Worm (Caenorhabditis elegans) whole organism, dauer: Measurements from ENCODE around the gene F26A1.9.

Experiments
- unc-62 ChIP-seq: sonication (generic microtip); optimal IDR thresholded peaks from 2 replicates; lab custom pipeline; 2017; ENCODE audit warnings: missing biosample characterization, missing genetic modification reagents, missing genetic modification characterization

The F26A1.9 gene

DNA sequence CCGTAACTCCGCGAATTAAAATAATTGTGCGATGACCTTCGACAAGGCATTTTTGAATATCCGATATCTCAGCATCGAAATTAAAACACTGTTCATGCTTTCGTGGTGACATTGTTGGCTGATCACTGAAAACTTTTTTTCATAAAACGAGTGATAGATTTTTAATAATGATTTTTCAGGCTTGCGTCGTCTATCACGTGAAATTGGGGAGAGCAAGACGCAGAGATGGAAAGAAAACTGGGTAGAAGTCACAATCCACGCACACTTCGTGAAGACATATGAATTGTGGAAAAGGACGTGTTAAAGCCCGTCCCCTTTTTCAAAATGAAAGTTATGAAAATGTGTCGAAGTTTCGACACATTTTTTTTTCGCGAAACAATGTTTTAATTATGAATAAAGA lies 20.4 kb upstream of the F26A1.9 start, which contains the start of gene nonu-1:
TSS of gene nonu-1 (minus strand) at position 169 of the 400 bp plus-strand sequence.
- no peak for TF ChIP-seq unc-62 (GFP tag; lab: Kevin White, UChicago)

DNA sequence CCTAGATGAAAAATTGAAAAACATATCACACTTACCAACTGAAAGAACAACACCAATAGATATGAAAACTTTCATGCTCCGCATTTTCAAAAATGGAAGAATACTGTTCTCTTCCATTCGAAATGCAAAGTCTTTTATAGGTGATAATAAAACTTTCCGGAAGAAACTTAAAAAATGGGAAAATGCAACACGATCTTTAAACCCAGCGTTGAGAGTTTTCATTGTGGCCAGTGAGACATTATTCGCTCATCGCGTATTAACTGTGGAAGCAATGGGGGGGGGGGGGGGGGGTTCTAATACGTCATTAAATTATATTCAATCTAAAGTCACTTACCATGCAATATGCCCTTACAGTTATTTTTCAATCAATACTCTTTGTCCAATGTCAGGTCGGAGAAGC lies 15.0 kb upstream of the F26A1.9 start, which contains the start of the genes clec-157 and fkh-5:
TSS of gene clec-157 (minus strand) at position 101 of the 400 bp plus-strand sequence.
TSS of gene fkh-5 (plus strand) at position 336 of the 400 bp plus-strand sequence.
- no peak for TF ChIP-seq unc-62 (GFP tag; lab: Kevin White, UChicago)

DNA sequence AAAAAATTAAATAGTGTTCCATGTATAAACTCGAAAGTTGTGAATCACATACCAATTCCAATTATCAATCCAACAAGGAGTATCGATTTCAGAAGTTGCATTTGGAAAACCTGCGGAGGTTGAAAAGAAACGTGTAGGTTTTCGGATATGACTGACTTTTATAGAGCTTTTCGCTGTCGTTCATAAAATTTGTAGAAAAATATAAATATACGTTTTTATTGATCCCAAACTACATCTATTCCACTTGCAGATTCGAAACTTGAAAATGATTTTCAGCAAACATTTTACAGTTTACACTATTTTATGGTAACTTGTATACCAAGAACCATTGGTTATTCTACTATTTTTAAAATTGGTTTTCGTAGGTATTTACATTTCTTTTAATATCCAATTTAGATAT lies 12.8 kb upstream of the F26A1.9 start, which contains the start of gene clec-156:
TSS of gene clec-156 (minus strand) at position 101 of the 400 bp plus-strand sequence.
- no peak for TF ChIP-seq unc-62 (GFP tag; lab: Kevin White, UChicago)

DNA sequence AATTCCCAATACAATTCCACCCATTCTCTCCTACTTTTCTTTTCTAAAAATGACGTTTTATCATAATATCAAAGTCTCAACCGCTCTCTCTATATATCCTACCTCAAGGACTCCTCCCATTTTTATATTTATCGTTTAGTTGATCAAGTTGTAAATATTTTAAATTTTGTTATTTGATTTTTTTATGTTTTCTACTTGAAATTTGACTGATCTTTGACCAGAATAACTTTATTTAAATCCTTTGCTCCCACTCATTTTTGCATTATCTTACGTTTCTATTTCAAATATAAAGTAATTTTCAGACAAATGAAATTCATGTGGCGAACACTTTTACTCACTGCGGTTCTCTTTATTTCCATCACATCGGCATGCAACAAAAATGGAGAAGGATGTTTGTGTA lies 8.1 kb upstream of the F26A1.9 start, which contains the start of the genes acbp-7 and F26A1.19:
TSS of gene acbp-7 (plus strand) at position 301 of the 400 bp plus-strand sequence.
TSS of gene F26A1.19 (plus strand) at position 303 of the 400 bp plus-strand sequence.
- no peak for TF ChIP-seq unc-62 (GFP tag; lab: Kevin White, UChicago)

DNA sequence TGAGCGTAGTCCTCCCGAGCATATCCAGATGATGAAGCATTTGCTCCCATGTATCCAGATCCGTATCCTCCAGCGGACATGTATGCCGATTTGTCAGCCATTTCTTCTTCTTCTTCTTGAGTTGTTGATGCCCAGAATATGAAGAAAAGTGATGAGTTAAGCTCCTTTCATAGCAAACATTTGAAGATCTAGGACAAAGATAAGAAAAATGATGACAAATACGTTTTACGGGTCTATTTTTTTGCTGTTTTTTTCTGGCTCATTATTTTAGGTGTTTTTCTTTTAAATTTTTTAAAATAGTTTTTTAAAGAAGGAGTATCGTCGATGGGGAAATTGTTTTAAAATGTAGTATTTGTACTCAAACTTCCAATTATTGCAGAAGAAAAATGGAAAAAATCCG lies 867 bp upstream of the F26A1.9 start, which contains the start of gene nspd-9:
TSS of gene nspd-9 (minus strand) at position 101 of the 400 bp plus-strand sequence.
- no peak for TF ChIP-seq unc-62 (GFP tag; lab: Kevin White, UChicago)

DNA sequence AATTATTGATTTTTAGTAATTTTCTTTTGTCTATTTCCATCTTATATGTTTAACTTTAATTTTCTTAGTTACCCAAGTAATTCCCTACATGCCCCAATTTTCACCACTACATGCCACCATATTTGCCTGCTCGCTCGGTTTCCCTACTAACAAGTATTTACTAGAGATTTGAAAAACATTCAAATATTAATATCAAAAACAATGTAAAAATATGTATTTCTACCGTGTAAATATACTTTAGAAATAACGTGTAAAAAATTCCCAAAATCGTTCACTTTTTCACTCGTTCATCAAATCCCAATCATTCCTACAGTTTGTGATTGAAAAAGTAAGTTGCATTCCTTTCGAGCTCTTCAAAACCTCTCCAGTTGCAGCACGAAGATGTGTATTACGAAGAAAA lies 2.7 kb downstream of the F26A1.9 start, which contains the start of gene F26A1.3:
TSS of gene F26A1.3 (plus strand) at position 301 of the 400 bp plus-strand sequence.
- no peak for TF ChIP-seq unc-62 (GFP tag; lab: Kevin White, UChicago)

DNA sequence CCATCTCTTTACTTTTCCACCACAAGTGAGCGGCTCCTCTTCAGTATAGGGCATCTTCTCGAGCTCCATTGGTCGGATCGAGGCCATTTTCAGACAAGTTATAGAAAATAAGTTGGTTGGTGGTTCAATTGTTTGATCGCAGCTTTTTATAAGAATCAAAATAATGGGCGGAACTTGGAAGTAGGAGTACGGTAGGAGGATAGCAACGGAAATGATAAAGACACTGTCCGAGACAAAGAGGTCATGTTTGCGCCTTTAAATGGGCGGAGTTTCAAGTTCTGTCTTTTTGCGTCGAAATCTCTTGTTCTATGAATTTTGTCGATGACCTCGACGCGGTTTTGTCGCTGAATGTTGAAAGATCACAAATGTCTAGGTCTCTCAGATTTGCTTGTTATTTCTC lies 7.2 kb downstream of the F26A1.9 start, which contains the start of gene F26A1.8:
TSS of gene F26A1.8 (minus strand) at position 101 of the 400 bp plus-strand sequence.
- no peak for TF ChIP-seq unc-62 (GFP tag; lab: Kevin White, UChicago)

DNA sequence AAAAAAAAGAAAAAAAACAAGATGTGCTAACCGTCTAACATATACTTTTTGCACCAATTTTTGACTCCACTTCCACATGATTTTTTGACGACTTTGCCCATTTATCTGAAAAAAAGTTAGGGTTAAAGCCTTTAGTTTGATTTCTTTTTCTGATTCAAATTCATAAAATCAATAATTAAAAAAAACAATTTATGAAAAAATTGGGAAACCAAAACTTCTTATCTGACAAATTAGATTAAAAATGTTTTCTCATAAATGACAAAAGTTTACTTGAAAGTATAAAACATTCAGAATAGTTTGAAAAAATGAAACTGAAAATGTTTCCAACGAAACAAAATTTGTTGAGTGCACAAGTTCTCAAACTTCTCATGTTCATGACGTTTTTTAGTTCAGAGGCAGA lies 9.5 kb downstream of the F26A1.9 start, which contains the start of gene F26A1.7:
TSS of gene F26A1.7 (minus strand) at position 101 of the 400 bp plus-strand sequence.
- TF ChIP-seq unc-62 (GFP tag; lab: Kevin White, UChicago): no peak

DNA sequence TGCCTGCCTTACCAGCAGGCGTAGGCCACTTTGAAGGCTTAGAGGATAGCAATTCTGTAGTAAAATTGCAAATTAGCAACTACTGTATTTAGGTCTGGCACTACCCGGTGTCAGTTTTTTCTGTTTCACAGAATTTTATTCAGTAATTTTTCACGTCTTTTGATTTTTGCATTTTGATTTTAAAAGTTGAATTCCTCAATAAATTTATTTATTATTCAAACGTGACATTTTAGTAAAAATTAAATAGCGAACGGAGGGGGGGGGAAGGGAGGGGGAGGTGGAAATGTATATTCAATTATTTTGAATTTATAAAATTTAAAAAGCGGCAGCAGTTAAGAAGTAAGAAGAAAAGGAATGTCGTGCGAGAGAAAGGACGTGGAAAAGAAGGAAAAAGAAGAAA lies 12.1 kb downstream of the F26A1.9 start, which contains the start of gene F26A1.4:
TSS of gene F26A1.4 (plus strand) at position 301 of the 400 bp plus-strand sequence.
- no peak for TF ChIP-seq unc-62 (GFP tag; lab: Kevin White, UChicago)

DNA sequence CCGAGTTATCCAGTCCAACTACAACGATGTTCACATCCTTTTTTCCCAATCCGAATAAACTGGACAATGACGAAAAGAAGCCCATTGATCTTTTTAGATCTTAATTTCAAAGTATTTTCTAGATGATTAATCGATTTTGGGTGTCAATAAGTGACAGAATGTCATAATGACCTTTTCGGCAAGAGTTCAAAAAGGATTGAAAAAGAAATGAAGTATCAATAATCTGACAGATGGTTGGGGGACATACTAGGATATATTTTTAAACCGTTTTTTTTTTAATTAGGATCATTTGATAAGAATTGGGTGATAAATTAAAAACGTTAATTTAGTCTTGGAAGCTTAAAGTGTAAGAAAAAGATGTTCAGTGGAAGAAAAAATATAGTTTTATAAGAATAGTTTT lies 14.6 kb downstream of the F26A1.9 start, which contains the start of gene arl-6:
TSS of gene arl-6 (minus strand) at position 101 of the 400 bp plus-strand sequence.
- no peak for TF ChIP-seq unc-62 (GFP tag; lab: Kevin White, UChicago)

DNA sequence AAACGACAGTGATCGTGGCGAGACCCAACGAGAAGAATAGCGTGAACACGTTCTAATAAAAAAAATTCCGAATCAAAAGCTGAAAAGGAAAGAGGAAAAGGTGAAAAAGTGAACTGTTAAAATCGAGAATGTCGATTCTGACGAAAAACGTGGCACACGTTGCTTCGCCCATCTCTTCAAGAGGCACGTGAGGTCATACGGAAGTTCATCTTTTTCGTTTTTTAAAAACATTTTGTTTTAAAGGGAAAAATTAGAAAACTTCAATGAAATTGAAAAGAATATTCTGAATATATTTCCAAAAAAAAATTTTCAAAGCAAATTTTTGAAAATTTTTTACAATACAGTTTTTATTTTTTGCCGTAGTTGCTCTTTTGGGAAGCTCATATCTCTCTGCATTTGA lies 18.1 kb downstream of the F26A1.9 start, which contains the start of gene C38D4.7:
TSS of gene C38D4.7 (minus strand) at position 101 of the 400 bp plus-strand sequence.
- no peak for TF ChIP-seq unc-62 (GFP tag; lab: Kevin White, UChicago)

DNA sequence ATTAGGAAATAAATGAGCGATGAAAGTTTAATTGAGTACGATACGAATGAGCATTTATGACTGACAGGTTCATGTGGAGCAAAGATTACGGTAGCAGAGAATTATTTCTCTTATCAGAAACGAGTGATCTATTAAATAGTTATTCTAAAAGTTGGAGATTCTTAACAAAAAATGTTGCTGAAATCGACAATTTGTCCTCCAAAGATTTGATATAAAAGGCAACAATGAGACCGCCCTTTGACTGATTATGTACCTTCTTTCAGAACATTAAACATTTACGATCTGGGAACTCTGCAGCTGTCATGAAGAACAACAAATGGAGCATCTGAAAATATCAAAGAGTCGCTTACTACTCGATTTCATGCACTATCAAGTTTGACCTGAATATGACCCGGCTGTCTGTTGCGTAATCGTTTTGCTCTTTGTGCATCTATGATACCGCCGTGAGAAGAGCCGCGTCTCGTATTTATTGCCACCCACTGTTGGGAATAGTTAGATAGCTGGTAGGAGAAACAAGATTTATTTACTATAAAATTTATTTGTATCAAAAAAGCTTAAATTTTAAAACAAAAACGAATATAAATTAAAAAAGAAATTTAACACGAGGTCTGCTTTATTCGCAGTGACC lies 19.7 kb downstream of the F26A1.9 start, which contains the start of gene pal-1:
TSS of gene pal-1 (minus strand) at position 51 of the 628 bp plus-strand sequence.
- TF ChIP-seq unc-62 (GFP tag; lab: Kevin White, UChicago): no peak

DNA sequence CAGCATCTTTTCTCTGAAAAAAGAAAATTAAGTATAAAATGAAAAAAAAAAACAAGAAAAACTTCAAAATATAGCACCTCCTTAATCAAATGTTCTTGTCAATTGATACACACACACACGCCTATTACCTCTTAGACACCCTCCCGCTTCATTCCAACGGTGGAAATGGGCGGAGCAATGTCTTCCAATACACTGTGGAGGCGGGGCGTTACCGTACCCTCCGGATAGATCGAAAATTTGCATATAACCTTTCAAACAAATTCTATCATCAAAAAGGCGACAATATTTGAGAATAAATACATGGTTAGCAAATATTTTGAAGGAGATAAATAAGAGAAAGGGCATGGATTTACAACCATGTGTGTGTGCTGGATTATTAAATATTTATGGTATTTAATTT lies 21.3 kb downstream of the F26A1.9 start:
- TF ChIP-seq unc-62 (GFP tag; lab: Kevin White, UChicago): no peak

DNA sequence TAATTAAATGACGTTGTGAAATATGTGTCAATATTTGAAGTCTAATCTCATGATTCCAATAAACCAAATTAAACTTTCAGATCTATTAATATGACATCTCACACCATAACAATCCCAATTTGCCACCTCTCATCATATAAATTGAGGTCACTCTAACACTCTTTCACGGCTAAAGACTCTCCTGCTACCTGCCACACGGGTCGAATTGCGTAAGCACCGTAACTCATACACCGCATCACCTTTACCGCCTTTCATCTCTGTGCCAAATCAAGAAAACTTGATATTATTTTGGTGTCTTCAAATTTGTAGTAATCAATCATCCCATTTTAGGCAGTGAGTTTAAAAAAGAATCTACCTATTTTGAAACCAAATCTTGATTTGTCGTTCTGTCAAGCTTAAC lies 23.0 kb downstream of the F26A1.9 start:
- TF ChIP-seq unc-62 (GFP tag; lab: Kevin White, UChicago): no peak

DNA sequence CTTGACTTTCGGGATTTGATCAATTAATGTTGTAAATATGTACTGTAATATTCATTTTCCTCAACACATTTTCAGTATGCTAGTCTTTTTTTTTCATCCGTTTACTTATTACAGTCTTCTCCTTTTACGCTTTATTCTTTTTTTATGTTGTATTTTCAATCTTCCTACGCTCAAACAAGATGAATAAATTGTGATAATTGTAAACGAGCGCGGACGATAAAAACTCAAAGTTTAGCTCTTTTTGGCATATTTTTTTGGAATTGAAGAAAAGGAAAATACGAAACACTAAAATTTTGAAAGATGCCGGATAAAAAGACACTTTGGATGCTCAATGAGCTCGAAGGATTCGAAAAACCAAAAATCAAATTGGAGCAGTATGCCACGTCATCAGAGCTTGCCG lies 26.6 kb downstream of the F26A1.9 start, which contains the start of gene metl-5:
TSS of gene metl-5 (plus strand) at position 301 of the 400 bp plus-strand sequence.
- no peak for TF ChIP-seq unc-62 (GFP tag; lab: Kevin White, UChicago)

DNA sequence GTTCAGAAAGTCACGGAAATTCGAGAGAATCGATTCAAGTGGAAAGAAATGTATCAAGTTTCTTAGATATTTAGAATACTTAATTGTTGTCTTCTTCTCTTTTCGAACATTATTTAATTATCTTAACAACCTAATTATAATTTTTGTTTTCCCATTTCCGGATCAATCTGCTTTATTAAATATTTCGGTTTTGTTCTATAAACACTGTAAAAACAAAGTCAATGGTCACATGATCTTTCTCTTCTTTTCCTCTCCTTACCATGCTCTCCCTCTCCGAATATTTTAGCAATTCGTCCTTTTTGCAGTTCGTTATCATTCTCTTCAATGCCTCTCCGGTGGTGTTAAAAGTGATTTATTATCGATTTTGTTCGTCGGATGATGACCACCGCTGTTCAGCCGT lies 32.8 kb downstream of the F26A1.9 start, which contains the start of gene tag-325:
TSS of gene tag-325 (plus strand) at position 301 of the 400 bp plus-strand sequence.
- no peak for TF ChIP-seq unc-62 (GFP tag; lab: Kevin White, UChicago)
